Fruit fly (Drosophila melanogaster) whole organism, prepupa: Measurements from ENCODE around the gene AANATL2.
A peak's percentile ranks its signal among the peaks of the same experiment; 100 is the strongest.

Experiments
- Blimp-1 ChIP-seq: fragments of 200-800 bp; sonication (Bioruptor generic); optimal IDR thresholded peaks from 3 replicates; lab custom pipeline; 2017; ENCODE audit warnings: missing biosample characterization, missing genetic modification characterization, mild to moderate bottlenecking, moderate library complexity, missing genetic modification reagents
- CG10631 ChIP-seq: fragments of 200-800 bp; sonication (Bioruptor generic); optimal IDR thresholded peaks from 2 replicates; lab custom pipeline; 2016; ENCODE audit warnings: missing biosample characterization, missing genetic modification characterization
- CG10669 ChIP-seq: fragments of 200-800 bp; sonication (Bioruptor generic); optimal IDR thresholded peaks from 3 replicates; lab custom pipeline; 2018; ENCODE audit warnings: missing biosample characterization, mild to moderate bottlenecking, missing genetic modification characterization, moderate library complexity
- CG11294 ChIP-seq: fragments of 200-800 bp; sonication (Bioruptor generic); IDR thresholded peaks from 2 replicates; pipeline ENCODE4 v1.3.6; 2022; ENCODE audit warnings: missing biosample characterization, missing genetic modification characterization
- CG11902 ChIP-seq: fragments of 200-800 bp; sonication (Bioruptor generic); optimal IDR thresholded peaks from 3 replicates; lab custom pipeline; 2016; ENCODE audit warnings: missing biosample characterization, missing genetic modification characterization
- CG15336 ChIP-seq: fragments of 200-800 bp; sonication (Bioruptor generic); IDR thresholded peaks from 2 replicates; pipeline ENCODE4 v1.3.6; 2022; ENCODE audit warnings: missing biosample characterization, missing genetic modification characterization
- CG3032 ChIP-seq: fragments of 200-800 bp; optimal IDR thresholded peaks from 2 replicates; lab custom pipeline; 2019; ENCODE audit warnings: missing biosample characterization, mild to moderate bottlenecking, missing genetic modification characterization, moderate library complexity
- CG6163 ChIP-seq: fragments of 200-800 bp; sonication (Bioruptor generic); IDR thresholded peaks from 3 replicates; pipeline ENCODE4 v1.3.6; 2022; ENCODE audit warnings: missing biosample characterization, missing genetic modification characterization
- CG6276 ChIP-seq: fragments of 200-800 bp; sonication (Bioruptor generic); optimal IDR thresholded peaks from 2 replicates; lab custom pipeline; 2017; ENCODE audit warnings: missing biosample characterization, mild to moderate bottlenecking, missing genetic modification characterization
- CG6808 ChIP-seq: fragments of 200-800 bp; sonication (Bioruptor generic); optimal IDR thresholded peaks from 3 replicates; lab custom pipeline; 2017; ENCODE audit warnings: missing biosample characterization, missing genetic modification characterization, mild to moderate bottlenecking, moderate library complexity, missing genetic modification reagents
- CG6854 ChIP-seq: fragments of 200-800 bp; sonication (Bioruptor generic); optimal IDR thresholded peaks from 2 replicates; lab custom pipeline; 2017; ENCODE audit warnings: missing biosample characterization, mild to moderate bottlenecking, missing genetic modification characterization
- CG7368 ChIP-seq: fragments of 200-800 bp; sonication (Bioruptor generic); optimal IDR thresholded peaks from 3 replicates; lab custom pipeline; 2016; ENCODE audit warnings: missing biosample characterization, missing genetic modification characterization
- CG8119 ChIP-seq: fragments of 200-800 bp; sonication (Bioruptor generic); IDR thresholded peaks from 3 replicates; pipeline ENCODE4 v1.3.6; 2022; ENCODE audit warnings: missing biosample characterization, missing genetic modification characterization
- CG8632 ChIP-seq: fragments of 200-800 bp; sonication (Bioruptor generic); optimal IDR thresholded peaks from 3 replicates; lab custom pipeline; 2016; ENCODE audit warnings: missing biosample characterization, missing genetic modification characterization
- CG9139 ChIP-seq: fragments of 200-800 bp; sonication (Bioruptor generic); optimal IDR thresholded peaks from 3 replicates; lab custom pipeline; 2017; ENCODE audit warnings: missing biosample characterization, mild to moderate bottlenecking, missing genetic modification characterization
- Eip75B ChIP-seq: fragments of 200-800 bp; sonication (Bioruptor generic); optimal IDR thresholded peaks from 3 replicates; lab custom pipeline; 2016; ENCODE audit warnings: missing biosample characterization, missing genetic modification characterization
- Eip78C ChIP-seq: fragments of 200-800 bp; sonication (Bioruptor generic); peaks from one replicate; lab custom pipeline; 2016; ENCODE audit warnings: missing biosample characterization, missing genetic modification characterization
- Ets96B ChIP-seq: fragments of 200-800 bp; optimal IDR thresholded peaks from 2 replicates; lab custom pipeline; 2019; ENCODE audit warnings: missing biosample characterization, mild to moderate bottlenecking, missing genetic modification characterization, moderate library complexity
- Hr39 ChIP-seq: fragments of 200-800 bp; sonication (Bioruptor generic); optimal IDR thresholded peaks from 2 replicates; lab custom pipeline; 2016; ENCODE audit warnings: missing biosample characterization, missing genetic modification characterization
- Hr4 ChIP-seq: fragments of 200-800 bp; sonication (Bioruptor generic); optimal IDR thresholded peaks from 3 replicates; lab custom pipeline; 2016; ENCODE audit warnings: missing biosample characterization, missing genetic modification characterization
- Lpt ChIP-seq: fragments of 200-800 bp; sonication (Bioruptor generic); optimal IDR thresholded peaks from 3 replicates; lab custom pipeline; 2016; ENCODE audit warnings: missing biosample characterization, missing genetic modification characterization
- OdsH ChIP-seq: fragments of 200-800 bp; sonication (Bioruptor generic); optimal IDR thresholded peaks from 3 replicates; lab custom pipeline; 2016; ENCODE audit warnings: missing biosample characterization, missing genetic modification characterization
- Sox102F ChIP-seq: fragments of 200-800 bp; sonication (Bioruptor generic); optimal IDR thresholded peaks from 2 replicates; lab custom pipeline; 2016; ENCODE audit warnings: missing biosample characterization, mild to moderate bottlenecking, missing genetic modification characterization
- Sox15 ChIP-seq: fragments of 200-800 bp; sonication (Bioruptor generic); optimal IDR thresholded peaks from 3 replicates; lab custom pipeline; 2016; ENCODE audit warnings: missing biosample characterization, missing genetic modification characterization
- dsx ChIP-seq: fragments of 200-800 bp; optimal IDR thresholded peaks from 3 replicates; lab custom pipeline; 2019; ENCODE audit warnings: missing biosample characterization, mild to moderate bottlenecking, missing genetic modification characterization, moderate library complexity; ENCODE audit not compliant: poor library complexity, severe bottlenecking
- eg ChIP-seq: fragments of 200-800 bp; sonication (Bioruptor generic); IDR thresholded peaks from 3 replicates; pipeline ENCODE4 v1.3.6; 2022; ENCODE audit warnings: missing biosample characterization, missing genetic modification characterization
- fd59A ChIP-seq: fragments of 200-800 bp; sonication (Bioruptor generic); optimal IDR thresholded peaks from 2 replicates; lab custom pipeline; 2017; ENCODE audit warnings: missing biosample characterization, mild to moderate bottlenecking, missing genetic modification characterization, missing genetic modification reagents
- fkh ChIP-seq: fragments of 200-800 bp; sonication (Bioruptor generic); optimal IDR thresholded peaks from 3 replicates; lab custom pipeline; 2017; ENCODE audit warnings: missing biosample characterization, mild to moderate bottlenecking, missing genetic modification characterization, moderate library complexity
- pdm3 ChIP-seq: fragments of 200-800 bp; sonication (Bioruptor generic); optimal IDR thresholded peaks from 3 replicates; lab custom pipeline; 2016; ENCODE audit warnings: missing biosample characterization, missing genetic modification characterization
- salr ChIP-seq, 2 experiments: fragments of 200-800 bp; sonication (Bioruptor generic); optimal IDR thresholded peaks; 3 replicates each; lab custom pipeline; 2016 to 2018; ENCODE audit warnings: missing biosample characterization in 2 of 2, missing genetic modification characterization in 2 of 2, mild to moderate bottlenecking in 1 of 2
- spab ChIP-seq: fragments of 200-800 bp; sonication (Bioruptor generic); optimal IDR thresholded peaks from 2 replicates; lab custom pipeline; 2017; ENCODE audit warnings: missing biosample characterization, mild to moderate bottlenecking, missing genetic modification characterization, missing genetic modification reagents
- ss ChIP-seq, 2 experiments: fragments of 200-800 bp; sonication (Bioruptor generic); optimal IDR thresholded peaks; 2 replicates in 1 of 2; 3 replicates in 1 of 2; lab custom pipeline; 2017 to 2018; ENCODE audit warnings: mild to moderate bottlenecking in 2 of 2, missing biosample characterization in 2 of 2, missing genetic modification characterization in 2 of 2, moderate library complexity in 1 of 2
- svp ChIP-seq: fragments of 200-800 bp; sonication (Bioruptor generic); peaks from one replicate; lab custom pipeline; 2016; ENCODE audit warnings: missing biosample characterization, missing genetic modification characterization

Gene AANATL2

dm6 chr2L:6241037-6241436 lies 14.6 kb upstream of the AANATL2 start:
- TF ChIP-seq CG6276 (GFP tag; lab: Kevin White, UChicago) (no peak), CG3032 (tag; lab: Kevin White, UChicago) (no peak), CG10631 (GFP tag; lab: Kevin White, UChicago) (no peak), Sox102F (GFP tag; lab: Kevin White, UChicago) (no peak), Blimp-1 (GFP tag; lab: Kevin White, UChicago) (no peak), CG6163 (no peak), CG7368 (GFP tag; lab: Kevin White, UChicago) (no peak), CG6854 (no peak), svp (GFP tag; lab: Kevin White, UChicago) (no peak), Eip75B (GFP tag; lab: Kevin White, UChicago) (no peak), OdsH (GFP tag; lab: Kevin White, UChicago) (no peak), Hr4 (no peak), CG6808 (GFP tag; lab: Kevin White, UChicago) (no peak), CG11902 (GFP tag; lab: Kevin White, UChicago) (no peak), CG9139 (GFP tag; lab: Kevin White, UChicago) (no peak), Sox15 (no peak), Eip78C (no peak), CG8632 (GFP tag; lab: Kevin White, UChicago) (no peak), spab (GFP tag; lab: Kevin White, UChicago) (no peak), CG11294 (GFP tag; lab: Robert Waterston, UW) (no peak)

dm6 chr2L:6242026-6242425 lies 13.6 kb upstream of the AANATL2 start:
- no peak for TF ChIP-seq eg

dm6 chr2L:6249421-6249820 lies 6.2 kb upstream of the AANATL2 start:
- TF ChIP-seq Hr39 (GFP tag; lab: Kevin White, UChicago) = no peak

- TF ChIP-seq Eip78C (peak; percentile 65), CG8632 (GFP tag; lab: Kevin White, UChicago) (no peak), svp (GFP tag; lab: Kevin White, UChicago) (peak; percentile 73), salr (GFP tag; optimal IDR thresholded peaks at IDR 0.05; lab: Kevin White, UChicago) (peak in 1 of 2 experiments; percentile 46), Lpt (GFP tag; lab: Kevin White, UChicago) (no peak), CG15336 (0 out of 2 replicates have a peak, but pooled peaks have one; percentile 29), CG10669 (no peak), fd59A (peak; percentile 12), Ets96B (tag; lab: Kevin White, UChicago) (no peak), dsx (GFP tag; lab: Kevin White, UChicago) (peak; percentile 99), CG6276 (GFP tag; lab: Kevin White, UChicago) (peak; percentile 54), CG11902 (GFP tag; lab: Kevin White, UChicago) (no peak), eg (peak; percentile 45; the same call in 2 of the 3 replicates), ss (GFP tag; optimal IDR thresholded peaks at IDR 0.05; lab: Kevin White, UChicago) (peak in 1 of 2 experiments; percentile 14), pdm3 (no peak), fkh (GFP tag; lab: Kevin White, UChicago) (peak; percentile 73), CG8119 (GFP tag; lab: Robert Waterston, UW) (no peak)
Observed at dm6 chr2L:6252258-6253004, 3.2 kb upstream of the AANATL2 start.

dm6 chr2L:6253005-6253353 lies 2.7 kb upstream of the AANATL2 start, which contains the start of gene Ddr:
Gene Ddr, plus strand, starts transcription at chr2L:6253123.
- TF ChIP-seq CG9139 (GFP tag; lab: Kevin White, UChicago) (no peak), CG6163 (0 out of 3 replicates have a peak, but pooled peaks have one; percentile 44)
